Fruit fly (Drosophila melanogaster) whole organism, embryonic: ENCODE results near the gene CG5928.

Source experiments
- Ada2b ChIP-seq: fragments of 200-800 bp; sonication (Bioruptor generic); IDR thresholded peaks from 2 replicates; pipeline ENCODE4 v1.3.6; 2022; ENCODE audit warnings: missing biosample characterization, missing genetic modification characterization
- Adf1 ChIP-seq: fragments of 200-800 bp; sonication (Bioruptor generic); IDR thresholded peaks from 2 replicates; pipeline ENCODE4 v1.3.6; 2022; ENCODE audit warnings: missing biosample characterization, missing genetic modification characterization
- BEAF-32 ChIP-seq: fragments of 200-800 bp; sonication (Bioruptor generic); optimal IDR thresholded peaks from 3 replicates; lab custom pipeline; 2017; ENCODE audit warnings: missing biosample characterization, missing genetic modification characterization, mild to moderate bottlenecking, moderate library complexity, missing genetic modification reagents
- Bgb ChIP-seq: fragments of 200-800 bp; sonication (Bioruptor generic); IDR thresholded peaks from 2 replicates; pipeline ENCODE4 v1.3.6; 2022; ENCODE audit warnings: missing biosample characterization, missing genetic modification characterization; ENCODE audit not compliant: partially characterized antibody
- CG11560 ChIP-seq: fragments of 200-800 bp; sonication (Bioruptor generic); IDR thresholded peaks from 3 replicates; pipeline ENCODE4 v1.3.6; 2022; ENCODE audit warnings: missing biosample characterization, missing genetic modification characterization
- CG11696 ChIP-seq: fragments of 200-800 bp; sonication (Bioruptor generic); IDR thresholded peaks from 2 replicates; pipeline ENCODE4 v1.3.6; 2022; ENCODE audit warnings: missing biosample characterization, missing genetic modification characterization
- CG15479 ChIP-seq: fragments of 200-800 bp; sonication (Bioruptor generic); optimal IDR thresholded peaks from 3 replicates; lab custom pipeline; 2019; ENCODE audit warnings: missing biosample characterization, mild to moderate bottlenecking, missing genetic modification characterization, moderate library complexity
- CG15514 ChIP-seq: fragments of 200-800 bp; sonication (Bioruptor generic); optimal IDR thresholded peaks from 3 replicates; lab custom pipeline; 2017; ENCODE audit warnings: missing biosample characterization, missing genetic modification characterization, mild to moderate bottlenecking, moderate library complexity, missing genetic modification reagents
- CG16813 ChIP-seq: fragments of 200-800 bp; sonication (Bioruptor generic); IDR thresholded peaks from 3 replicates; pipeline ENCODE4 v1.3.6; 2022; ENCODE audit warnings: missing biosample characterization, missing genetic modification characterization; ENCODE audit not compliant: partially characterized antibody
- CG31441 ChIP-seq: fragments of 200-800 bp; sonication (Bioruptor generic); IDR thresholded peaks from 2 replicates; pipeline ENCODE4 v1.3.6; 2022; ENCODE audit warnings: missing biosample characterization, missing genetic modification characterization
- CG34224 ChIP-seq: fragments of 200-800 bp; sonication (Bioruptor generic); IDR thresholded peaks from 3 replicates; pipeline ENCODE4 v1.3.6; 2022; ENCODE audit warnings: missing biosample characterization, missing genetic modification characterization; ENCODE audit not compliant: partially characterized antibody
- CG3847 ChIP-seq: fragments of 200-800 bp; sonication (Bioruptor generic); IDR thresholded peaks from 2 replicates; pipeline ENCODE4 v1.3.6; 2022; ENCODE audit warnings: missing biosample characterization, missing genetic modification characterization
- CG5953 ChIP-seq: fragments of 200-800 bp; sonication (Bioruptor generic); IDR thresholded peaks from 2 replicates; pipeline ENCODE4 v1.3.6; 2022; ENCODE audit warnings: missing biosample characterization, missing genetic modification characterization
- CG6791 ChIP-seq: fragments of 200-800 bp; sonication (Bioruptor generic); IDR thresholded peaks from 3 replicates; pipeline ENCODE4 v1.3.6; 2022; ENCODE audit warnings: missing biosample characterization, missing genetic modification characterization; ENCODE audit not compliant: partially characterized antibody
- CG9215 ChIP-seq: fragments of 200-800 bp; sonication (Bioruptor generic); IDR thresholded peaks from 2 replicates; pipeline ENCODE4 v1.3.6; 2022; ENCODE audit warnings: missing biosample characterization, missing genetic modification characterization
- CkIIα-i1 ChIP-seq: fragments of 200-800 bp; sonication (Bioruptor generic); IDR thresholded peaks from 2 replicates; pipeline ENCODE4 v1.3.6; 2022; ENCODE audit warnings: missing biosample characterization, missing genetic modification characterization
- Deaf1 ChIP-seq: fragments of 200-800 bp; optimal IDR thresholded peaks from 3 replicates; lab custom pipeline; 2019; ENCODE audit warnings: missing biosample characterization, mild to moderate bottlenecking, missing genetic modification characterization, moderate library complexity
- Dll ChIP-seq: fragments of 200-800 bp; sonication (Bioruptor generic); IDR thresholded peaks from 4 replicates; pipeline ENCODE4 v1.3.6; 2022; ENCODE audit warnings: missing biosample characterization, missing genetic modification characterization; ENCODE audit not compliant: partially characterized antibody
- Dref ChIP-seq: fragments of 200-800 bp; sonication (Bioruptor generic); IDR thresholded peaks from 2 replicates; pipeline ENCODE4 v1.3.6; 2022; ENCODE audit warnings: missing biosample characterization, missing genetic modification characterization
- Gsc ChIP-seq: fragments of 200-800 bp; sonication (Bioruptor generic); IDR thresholded peaks from 2 replicates; pipeline ENCODE4 v1.3.6; 2022; ENCODE audit warnings: missing biosample characterization, missing genetic modification characterization
- HLH4C ChIP-seq: fragments of 200-800 bp; sonication (Bioruptor generic); IDR thresholded peaks from 3 replicates; pipeline ENCODE4 v1.3.6; 2022; ENCODE audit warnings: missing biosample characterization, missing genetic modification characterization; ENCODE audit not compliant: partially characterized antibody
- HmgD ChIP-seq: fragments of 200-800 bp; sonication (Bioruptor generic); optimal IDR thresholded peaks from 3 replicates; lab custom pipeline; 2016; ENCODE audit warnings: missing biosample characterization, missing genetic modification characterization
- MESR4 ChIP-seq: fragments of 200-800 bp; sonication (Bioruptor generic); optimal IDR thresholded peaks from 2 replicates; lab custom pipeline; 2018; ENCODE audit warnings: missing biosample characterization, mild to moderate bottlenecking, missing genetic modification characterization, moderate library complexity
- Med ChIP-seq: fragments of 200-800 bp; sonication (Bioruptor generic); peaks from one replicate; lab custom pipeline; 2016; ENCODE audit warnings: missing biosample characterization, missing genetic modification characterization, mild to moderate bottlenecking, inconsistent platforms, moderate library complexity
- Opbp ChIP-seq: fragments of 200-800 bp; sonication (Bioruptor generic); IDR thresholded peaks from 3 replicates; pipeline ENCODE4 v1.3.6; 2022; ENCODE audit warnings: missing biosample characterization, missing genetic modification characterization; ENCODE audit not compliant: partially characterized antibody
- Ravus ChIP-seq: fragments of 200-800 bp; sonication (Bioruptor generic); IDR thresholded peaks from 2 replicates; pipeline ENCODE4 v1.3.6; 2022; ENCODE audit warnings: missing biosample characterization, missing genetic modification characterization
- Sin3A ChIP-seq: fragments of >200 bp; optimal IDR thresholded peaks from 2 replicates; lab custom pipeline; 2018
- YL-1 ChIP-seq: fragments of 200-800 bp; sonication (Bioruptor generic); optimal IDR thresholded peaks from 3 replicates; lab custom pipeline; 2017; ENCODE audit warnings: missing biosample characterization, mild to moderate bottlenecking, missing genetic modification characterization
- abd-A ChIP-seq: fragments of 200-800 bp; sonication (Bioruptor generic); optimal IDR thresholded peaks from 3 replicates; lab custom pipeline; 2019; ENCODE audit warnings: missing biosample characterization, mild to moderate bottlenecking, missing genetic modification characterization, moderate library complexity
- crp ChIP-seq, 2 experiments: fragments of 200-800 bp; sonication (Bioruptor generic); optimal IDR thresholded peaks; 2 replicates in 1 of 2; 3 replicates in 1 of 2; lab custom pipeline; 2017; ENCODE audit warnings: missing biosample characterization in 2 of 2, missing genetic modification characterization in 2 of 2, mild to moderate bottlenecking in 1 of 2, moderate library complexity in 1 of 2
- gcm2 ChIP-seq: fragments of 200-800 bp; sonication (Bioruptor generic); optimal IDR thresholded peaks from 2 replicates; lab custom pipeline; 2016; ENCODE audit warnings: missing biosample characterization, missing genetic modification characterization
- gro ChIP-seq: fragments of 200-800 bp; sonication (Bioruptor generic); optimal IDR thresholded peaks from 2 replicates; lab custom pipeline; 2016; ENCODE audit warnings: missing biosample characterization, missing genetic modification characterization
- hb ChIP-seq: fragments of 200-800 bp; sonication (Bioruptor generic); IDR thresholded peaks from 3 replicates; pipeline ENCODE4 v1.3.6; 2022; ENCODE audit warnings: missing biosample characterization, missing genetic modification characterization; ENCODE audit not compliant: partially characterized antibody
- knrl ChIP-seq: fragments of 200-800 bp; sonication (Bioruptor generic); IDR thresholded peaks from 3 replicates; pipeline ENCODE4 v1.3.6; 2022; ENCODE audit warnings: missing biosample characterization, missing genetic modification characterization; ENCODE audit not compliant: partially characterized antibody
- nerfin-2 ChIP-seq: fragments of 200-800 bp; sonication (Bioruptor generic); IDR thresholded peaks from 2 replicates; pipeline ENCODE4 v1.3.6; 2022; ENCODE audit warnings: missing biosample characterization, missing genetic modification characterization; ENCODE audit not compliant: partially characterized antibody
- onecut ChIP-seq: fragments of 200-800 bp; sonication (Bioruptor generic); IDR thresholded peaks from 2 replicates; pipeline ENCODE4 v1.3.6; 2022; ENCODE audit warnings: missing biosample characterization, missing genetic modification characterization
- phol ChIP-seq: fragments of 200-800 bp; sonication (Bioruptor generic); optimal IDR thresholded peaks from 3 replicates; lab custom pipeline; 2018; ENCODE audit warnings: missing biosample characterization, mild to moderate bottlenecking, missing genetic modification characterization, moderate library complexity
- pzg ChIP-seq: fragments of 200-800 bp; sonication (Bioruptor generic); optimal IDR thresholded peaks from 3 replicates; lab custom pipeline; 2018; ENCODE audit warnings: missing biosample characterization, mild to moderate bottlenecking, missing genetic modification characterization, moderate library complexity
- repo ChIP-seq: fragments of 200-800 bp; sonication (Bioruptor generic); optimal IDR thresholded peaks from 2 replicates; lab custom pipeline; 2016; ENCODE audit warnings: missing biosample characterization, missing genetic modification characterization
- rib ChIP-seq: fragments of 200-800 bp; sonication (Bioruptor generic); IDR thresholded peaks from 2 replicates; pipeline ENCODE4 v1.3.6; 2022; ENCODE audit warnings: missing biosample characterization, missing genetic modification characterization
- salm ChIP-seq: fragments of 200-800 bp; sonication (Bioruptor generic); optimal IDR thresholded peaks from 2 replicates; lab custom pipeline; 2018; ENCODE audit warnings: missing biosample characterization, mild to moderate bottlenecking, missing genetic modification characterization
- stwl ChIP-seq: fragments of 200-800 bp; sonication (Bioruptor generic); optimal IDR thresholded peaks from 3 replicates; lab custom pipeline; 2018; ENCODE audit warnings: missing biosample characterization, mild to moderate bottlenecking, missing genetic modification characterization, moderate library complexity
- sug ChIP-seq: fragments of 200-800 bp; optimal IDR thresholded peaks from 2 replicates; lab custom pipeline; 2019; ENCODE audit warnings: missing biosample characterization, mild to moderate bottlenecking, missing genetic modification characterization, moderate library complexity
- tap ChIP-seq: fragments of 200-800 bp; optimal IDR thresholded peaks from 3 replicates; lab custom pipeline; 2019; ENCODE audit warnings: missing biosample characterization, mild to moderate bottlenecking, missing genetic modification characterization, moderate library complexity
- tll ChIP-seq, 2 experiments: fragments of 200-800 bp in 1 of 2; fragments of >200 bp in 1 of 2; sonication (Bioruptor generic) in 1 of 2; optimal IDR thresholded peaks; 2 replicates each; lab custom pipeline; 2017 to 2019; ENCODE audit warnings: missing biosample characterization in 2 of 2, missing genetic modification characterization in 2 of 2, mild to moderate bottlenecking in 1 of 2, moderate library complexity in 1 of 2
- unc-4 ChIP-seq: fragments of 200-800 bp; sonication (Bioruptor generic); IDR thresholded peaks from 2 replicates; pipeline ENCODE4 v1.3.6; 2022; ENCODE audit warnings: missing biosample characterization, missing genetic modification characterization; ENCODE audit not compliant: partially characterized antibody
- wor ChIP-seq: fragments of 200-800 bp; sonication (Bioruptor generic); IDR thresholded peaks from 2 replicates; pipeline ENCODE4 v1.3.6; 2022; ENCODE audit warnings: missing biosample characterization, missing genetic modification characterization

The CG5928 gene

DNA sequence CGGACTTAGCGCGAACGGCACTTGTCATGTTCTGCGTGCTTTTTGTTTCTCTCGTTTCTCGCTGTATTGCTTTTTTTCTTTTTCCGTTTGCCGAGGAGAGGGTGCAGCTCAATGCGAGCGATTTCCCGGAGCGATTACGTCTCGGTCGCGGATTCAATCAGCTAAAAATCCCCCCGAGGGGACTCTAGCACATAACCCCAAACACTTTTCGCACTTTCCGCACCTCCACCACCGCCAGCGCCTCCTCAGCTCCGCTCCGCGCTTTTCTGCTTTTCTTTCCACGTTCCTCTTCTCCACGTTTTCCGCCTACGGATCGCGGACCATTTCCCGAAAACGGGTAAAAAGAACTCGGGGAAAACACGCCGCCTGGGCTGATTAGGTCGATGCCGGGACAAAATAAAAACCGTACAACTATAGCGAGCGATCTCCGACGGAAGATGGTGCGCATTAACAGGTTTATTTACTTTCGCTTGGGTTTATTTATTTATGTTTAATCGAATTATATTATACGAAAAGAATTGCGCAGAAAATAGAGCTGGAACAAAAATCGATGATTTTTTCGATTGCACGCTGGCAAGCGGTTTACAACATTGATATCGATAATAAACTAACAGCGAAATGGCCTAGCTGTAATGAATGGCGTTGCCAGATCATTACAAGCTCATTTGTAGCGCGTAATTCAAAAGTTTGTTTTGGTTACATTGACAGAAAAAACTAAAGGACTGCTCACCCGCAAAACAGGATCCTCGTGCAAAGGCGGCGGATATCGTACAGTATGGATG lies 22.1 kb downstream of the CG5928 start, which contains the start of gene raptor (continued):
- TF ChIP-seq CG3847 (GFP tag; lab: Robert Waterston, UW): no peak; the same call in 1 of the 2 replicates
- peak; percentile 11 for TF ChIP-seq phol
- no peak for TF ChIP-seq CG31441 (GFP tag; lab: Robert Waterston, UW)
- TF ChIP-seq Dref: peak; percentile 85
- no peak for TF ChIP-seq rib (GFP tag; lab: Robert Waterston, UW)
- peak; percentile 57 for TF ChIP-seq Med (GFP tag; lab: Kevin White, UChicago)
- TF ChIP-seq CG9215: no peak
- peak; percentile 84 for TF ChIP-seq Adf1 (GFP tag; lab: Robert Waterston, UW)
- peak; percentile 4 for TF ChIP-seq sug (tag; lab: Kevin White, UChicago)
- peak; percentile 11 for TF ChIP-seq Deaf1 (tag; lab: Kevin White, UChicago)
- TF ChIP-seq CG11696 (GFP tag; lab: Robert Waterston, UW): no peak
- no peak for TF ChIP-seq tap (tag; lab: Kevin White, UChicago)
- TF ChIP-seq salm (tag; lab: Kevin White, UChicago): no peak
- peak in 1 of 2 experiments; percentile 58 for TF ChIP-seq crp (GFP tag; optimal IDR thresholded peaks at IDR 0.05; lab: Kevin White, UChicago)
- no peak for TF ChIP-seq CG5953
- no peak for TF ChIP-seq wor (GFP tag; lab: Robert Waterston, UW)
- peak; percentile 66 for TF ChIP-seq BEAF-32 (GFP tag; lab: Kevin White, UChicago)
- no peak for TF ChIP-seq Ravus (GFP tag; lab: Robert Waterston, UW)
- peak; percentile 5 for TF ChIP-seq Sin3A (lab: Kevin White, UChicago)
- peak; percentile 51 for TF ChIP-seq YL-1 (GFP tag; lab: Kevin White, UChicago)
- peak; percentile 54; the same call in 1 of the 3 replicates for TF ChIP-seq CG34224
- TF ChIP-seq gcm2 (GFP tag; lab: Kevin White, UChicago): no peak
- TF ChIP-seq Ada2b (GFP tag; lab: Robert Waterston, UW): no peak
- no peak for TF ChIP-seq HmgD (GFP tag; lab: Kevin White, UChicago)
- peak; percentile 41 for TF ChIP-seq knrl (GFP tag; lab: Robert Waterston, UW)
- TF ChIP-seq pzg (GFP tag; lab: Kevin White, UChicago): peak; percentile 64
- no peak for TF ChIP-seq repo (GFP tag; lab: Kevin White, UChicago)
- 0 out of 3 replicates have a peak, but pooled peaks have one; percentile 24 for TF ChIP-seq Opbp (GFP tag; lab: Robert Waterston, UW)
- 0 out of 2 replicates have a peak, but pooled peaks have one; percentile 9 for TF ChIP-seq onecut
- no peak for TF ChIP-seq tll (GFP tag; optimal IDR thresholded peaks at IDR 0.05; lab: Kevin White, UChicago)
- TF ChIP-seq CG6791 (GFP tag; lab: Robert Waterston, UW): peak; percentile 46; the same call in 1 of the 3 replicates
- peak; percentile 41 for TF ChIP-seq CG15479 (GFP tag; lab: Kevin White, UChicago)
- TF ChIP-seq MESR4: peak; percentile 76
- TF ChIP-seq abd-A (tag; lab: Kevin White, UChicago): no peak
- no peak for TF ChIP-seq CG11560 (tag; lab: Robert Waterston, UW)
- TF ChIP-seq gro: no peak
- TF ChIP-seq hb (GFP tag; lab: Robert Waterston, UW): no peak
- TF ChIP-seq unc-4 (GFP tag; lab: Robert Waterston, UW): 0 out of 2 replicates have a peak, but pooled peaks have one; percentile 47
- TF ChIP-seq HLH4C (GFP tag; lab: Robert Waterston, UW): peak; percentile 57; the same call in 2 of the 3 replicates
- peak; percentile 33; the same call in 1 of the 2 replicates for TF ChIP-seq nerfin-2 (GFP tag; lab: Robert Waterston, UW)
- peak; percentile 53; the same call in 1 of the 4 replicates for TF ChIP-seq Dll
- no peak for TF ChIP-seq CkIIα-i1 (GFP tag; lab: Robert Waterston, UW)
- peak; percentile 48; the same call in 1 of the 2 replicates for TF ChIP-seq Bgb (GFP tag; lab: Robert Waterston, UW)
- TF ChIP-seq CG16813: peak; percentile 40; the same call in 1 of the 3 replicates
- TF ChIP-seq stwl (tag; lab: Kevin White, UChicago): peak; percentile 5
- TF ChIP-seq CG15514 (GFP tag; lab: Kevin White, UChicago): peak; percentile 16
- TF ChIP-seq Gsc (GFP tag; lab: Robert Waterston, UW): no peak
